Worm (Caenorhabditis elegans) whole organism, late embryonic: ENCODE results near the gene C28D4.4.

ENCODE experiments used
- C08G9.2 ChIP-seq: sonication (generic microtip); optimal IDR thresholded peaks from 2 replicates; lab custom pipeline; 2016; ENCODE audit warnings: mild to moderate bottlenecking, missing genetic modification characterization, moderate library complexity, missing compliant biosample characterization
- C38D4.7 ChIP-seq: fragments of 200-800 bp; sonication (Bioruptor generic); optimal IDR thresholded peaks from 2 replicates; lab custom pipeline; 2018; ENCODE audit warnings: mild to moderate bottlenecking, missing genetic modification characterization, moderate library complexity, missing compliant biosample characterization
- T23F11.4 ChIP-seq: fragments of 200-800 bp; sonication (Bioruptor generic); optimal IDR thresholded peaks from 2 replicates; lab custom pipeline; 2018; ENCODE audit warnings: mild to moderate bottlenecking, missing genetic modification characterization, missing compliant biosample characterization
- Y22D7AL.16 ChIP-seq: sonication (generic microtip); optimal IDR thresholded peaks from 2 replicates; lab custom pipeline; 2016; ENCODE audit warnings: missing genetic modification characterization, missing compliant biosample characterization
- ahr-1 ChIP-seq: sonication (generic microtip); optimal IDR thresholded peaks from 2 replicates; lab custom pipeline; 2016; ENCODE audit warnings: missing genetic modification characterization, missing compliant biosample characterization
- ama-1 ChIP-seq: fragments of 150-350 bp; optimal IDR thresholded peaks from 2 replicates; lab custom pipeline; 2014
- ceh-14 ChIP-seq: sonication (generic microtip); optimal IDR thresholded peaks from 2 replicates; lab custom pipeline; 2016; ENCODE audit warnings: missing genotype, missing genetic modification characterization, missing compliant biosample characterization
- ceh-18 ChIP-seq: sonication (generic microtip); optimal IDR thresholded peaks from 2 replicates; lab custom pipeline; 2016; ENCODE audit warnings: missing genetic modification characterization, missing compliant biosample characterization
- ceh-19 ChIP-seq: fragments of 200-800 bp; sonication (Bioruptor generic); optimal IDR thresholded peaks from 2 replicates; lab custom pipeline; 2018; ENCODE audit warnings: mild to moderate bottlenecking, missing genetic modification characterization, missing compliant biosample characterization
- ceh-22 ChIP-seq: sonication (generic microtip); optimal IDR thresholded peaks from 2 replicates; lab custom pipeline; 2017; ENCODE audit warnings: missing biosample characterization, missing genetic modification characterization
- ceh-34 ChIP-seq: sonication (generic microtip); optimal IDR thresholded peaks from 2 replicates; lab custom pipeline; 2016; ENCODE audit warnings: mild to moderate bottlenecking, missing genetic modification characterization, missing compliant biosample characterization
- ceh-45 ChIP-seq: fragments of 200-800 bp; sonication (Bioruptor generic); IDR thresholded peaks from 2 replicates; pipeline ENCODE4 v1.3.6; 2022; ENCODE audit warnings: missing genetic modification reagents, missing genetic modification characterization, missing compliant biosample characterization
- ceh-48 ChIP-seq: sonication (generic microtip); optimal IDR thresholded peaks from 2 replicates; lab custom pipeline; 2016; ENCODE audit warnings: missing genetic modification characterization, inconsistent platforms, missing compliant biosample characterization
- ceh-6 ChIP-seq: fragments of 200-800 bp; sonication (Bioruptor generic); optimal IDR thresholded peaks from 2 replicates; lab custom pipeline; 2018; ENCODE audit warnings: mild to moderate bottlenecking, missing genetic modification characterization, missing compliant biosample characterization
- ceh-9 ChIP-seq: sonication (generic microtip); optimal IDR thresholded peaks from 2 replicates; lab custom pipeline; 2016; ENCODE audit warnings: mild to moderate bottlenecking, missing genetic modification characterization, inconsistent platforms, missing compliant biosample characterization
- che-1 ChIP-seq: sonication (generic microtip); optimal IDR thresholded peaks from 2 replicates; lab custom pipeline; 2016; ENCODE audit warnings: mild to moderate bottlenecking, missing genetic modification characterization, missing compliant biosample characterization
- dmd-4 ChIP-seq: sonication (generic microtip); optimal IDR thresholded peaks from 2 replicates; lab custom pipeline; 2016; ENCODE audit warnings: borderline replicate concordance, missing genetic modification characterization, missing compliant biosample characterization
- elt-4 ChIP-seq: sonication (generic microtip); optimal IDR thresholded peaks from 2 replicates; lab custom pipeline; 2016; ENCODE audit warnings: missing genetic modification characterization, missing compliant biosample characterization
- ets-4 ChIP-seq: sonication (generic microtip); optimal IDR thresholded peaks from 2 replicates; lab custom pipeline; 2016; ENCODE audit warnings: missing genetic modification characterization, missing compliant biosample characterization
- fax-1 ChIP-seq: sonication (generic microtip); optimal IDR thresholded peaks from 2 replicates; lab custom pipeline; 2016; ENCODE audit warnings: missing genotype, missing genetic modification characterization, missing compliant biosample characterization
- fkh-10 ChIP-seq: fragments of 150-350 bp; optimal IDR thresholded peaks from 2 replicates; lab custom pipeline; 2014; ENCODE audit warnings: missing biosample characterization, missing genetic modification reagents, missing genetic modification characterization
- hlh-13 ChIP-seq: fragments of 200-800 bp; sonication (Bioruptor generic); optimal IDR thresholded peaks from 2 replicates; lab custom pipeline; 2018; ENCODE audit warnings: mild to moderate bottlenecking, missing genetic modification characterization, missing compliant biosample characterization
- hlh-30 ChIP-seq: sonication (generic microtip); optimal IDR thresholded peaks from 2 replicates; lab custom pipeline; 2017; ENCODE audit warnings: antibody characterized with exemption, missing genetic modification characterization, missing compliant biosample characterization; ENCODE audit not compliant: insufficient read depth
- hlh-8 ChIP-seq: sonication (generic microtip); optimal IDR thresholded peaks from 2 replicates; lab custom pipeline; 2016; ENCODE audit warnings: missing genotype, missing genetic modification characterization, missing compliant biosample characterization
- lin-11 ChIP-seq: fragments of 200-800 bp; sonication (Bioruptor generic); optimal IDR thresholded peaks from 2 replicates; lab custom pipeline; 2018; ENCODE audit warnings: mild to moderate bottlenecking, missing genetic modification characterization, missing compliant biosample characterization
- mec-3 ChIP-seq: sonication (generic microtip); optimal IDR thresholded peaks from 2 replicates; lab custom pipeline; 2016; ENCODE audit warnings: borderline replicate concordance, missing genetic modification characterization, missing compliant biosample characterization
- odd-2 ChIP-seq: sonication (generic microtip); optimal IDR thresholded peaks from 2 replicates; lab custom pipeline; 2017; ENCODE audit warnings: antibody characterized with exemption, mild to moderate bottlenecking, missing genetic modification characterization, missing compliant biosample characterization
- pag-3 ChIP-seq: sonication (generic microtip); optimal IDR thresholded peaks from 2 replicates; lab custom pipeline; 2016; ENCODE audit warnings: missing compliant biosample characterization, missing genetic modification characterization, borderline replicate concordance
- pha-2 ChIP-seq: sonication (generic microtip); optimal IDR thresholded peaks from 2 replicates; lab custom pipeline; 2017; ENCODE audit warnings: mild to moderate bottlenecking, missing genetic modification characterization, missing compliant biosample characterization
- pqm-1 ChIP-seq: sonication (generic microtip); optimal IDR thresholded peaks from 2 replicates; lab custom pipeline; 2016; ENCODE audit warnings: missing genetic modification characterization, missing compliant biosample characterization
- pros-1 ChIP-seq: fragments of 150-350 bp; optimal IDR thresholded peaks from 2 replicates; lab custom pipeline; 2014; ENCODE audit warnings: missing biosample characterization, missing genetic modification reagents, missing genetic modification characterization
- sdc-2 ChIP-seq: sonication (generic microtip); optimal IDR thresholded peaks from 2 replicates; lab custom pipeline; 2016; ENCODE audit warnings: missing genotype, missing genetic modification characterization, missing compliant biosample characterization
- sox-2 ChIP-seq: fragments of 200-800 bp; sonication (Bioruptor generic); IDR thresholded peaks from 2 replicates; pipeline ENCODE4 v1.3.6; 2022; ENCODE audit warnings: missing genetic modification reagents, missing genetic modification characterization, missing compliant biosample characterization
- sox-4 ChIP-seq: sonication (generic microtip); optimal IDR thresholded peaks from 2 replicates; lab custom pipeline; 2017; ENCODE audit warnings: mild to moderate bottlenecking, missing genetic modification characterization, inconsistent platforms, missing compliant biosample characterization
- syd-9 ChIP-seq: sonication (generic microtip); optimal IDR thresholded peaks from 2 replicates; lab custom pipeline; 2016; ENCODE audit warnings: mild to moderate bottlenecking, missing genetic modification characterization, moderate library complexity, missing compliant biosample characterization
- tbx-7 ChIP-seq: sonication (generic microtip); optimal IDR thresholded peaks from 2 replicates; lab custom pipeline; 2016; ENCODE audit warnings: missing genotype, missing genetic modification characterization, missing compliant biosample characterization
- ttx-3 ChIP-seq: sonication (generic microtip); optimal IDR thresholded peaks from 2 replicates; lab custom pipeline; 2016; ENCODE audit warnings: missing genetic modification reagents, missing genetic modification characterization, missing compliant biosample characterization
- unc-3 ChIP-seq, 2 experiments: fragments of 200-800 bp in 1 of 2; sonication (Bioruptor generic) in 1 of 2; sonication (generic microtip) in 1 of 2; conservative IDR thresholded peaks in 1 of 2; optimal IDR thresholded peaks in 1 of 2; 2 replicates each; pipeline versions ENCODE4 v1.3.6 to Lab custom; 2016 to 2022; ENCODE audit warnings: missing compliant biosample characterization in 2 of 2, missing genetic modification characterization in 2 of 2, missing genetic modification reagents in 1 of 2
- unc-86 ChIP-seq: sonication (generic microtip); optimal IDR thresholded peaks from 2 replicates; lab custom pipeline; 2016; ENCODE audit warnings: missing genetic modification characterization, missing compliant biosample characterization
- ztf-16 ChIP-seq: sonication (generic microtip); optimal IDR thresholded peaks from 2 replicates; lab custom pipeline; 2017; ENCODE audit warnings: missing genetic modification characterization, missing compliant biosample characterization

Gene C28D4.4

DNA sequence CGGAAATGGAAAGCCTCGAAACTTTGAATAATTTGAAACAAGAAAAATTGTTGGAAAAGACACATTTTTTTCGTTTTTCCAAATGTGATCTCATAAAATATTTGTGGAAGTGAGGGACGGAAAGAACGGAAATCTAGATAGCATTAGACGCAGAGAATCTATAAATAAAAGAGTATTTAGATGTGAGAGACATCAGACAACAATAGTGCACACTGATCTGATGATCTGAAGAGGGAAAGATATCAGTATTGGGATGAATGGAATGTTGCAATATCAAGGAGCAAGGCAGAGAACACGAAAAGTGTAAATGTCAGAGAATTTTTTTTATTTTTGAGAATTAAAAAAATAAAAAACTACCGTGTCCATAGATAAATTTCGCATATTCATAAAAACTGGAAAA, 9.9 kb downstream of the C28D4.4 start:
- TF ChIP-seq ceh-34 (tag; lab: Kevin White, UChicago) (no peak), hlh-13 (GFP tag; lab: Kevin White, UChicago) (no peak), ceh-6 (GFP tag; lab: Kevin White, UChicago) (no peak), pha-2 (no peak), ceh-18 (tag; lab: Kevin White, UChicago) (no peak), ceh-19 (GFP tag; lab: Kevin White, UChicago) (no peak), ztf-16 (tag; lab: Kevin White, UChicago) (no peak), sdc-2 (tag; lab: Kevin White, UChicago) (no peak), lin-11 (tag; lab: Kevin White, UChicago) (no peak), T23F11.4 (no peak), hlh-8 (tag; lab: Kevin White, UChicago) (no peak), mec-3 (tag; lab: Kevin White, UChicago) (no peak), fkh-10 (no peak), che-1 (tag; lab: Kevin White, UChicago) (no peak), sox-2 (no peak), dmd-4 (tag; lab: Kevin White, UChicago) (no peak), ets-4 (tag; lab: Kevin White, UChicago) (no peak), ceh-22 (no peak)

DNA sequence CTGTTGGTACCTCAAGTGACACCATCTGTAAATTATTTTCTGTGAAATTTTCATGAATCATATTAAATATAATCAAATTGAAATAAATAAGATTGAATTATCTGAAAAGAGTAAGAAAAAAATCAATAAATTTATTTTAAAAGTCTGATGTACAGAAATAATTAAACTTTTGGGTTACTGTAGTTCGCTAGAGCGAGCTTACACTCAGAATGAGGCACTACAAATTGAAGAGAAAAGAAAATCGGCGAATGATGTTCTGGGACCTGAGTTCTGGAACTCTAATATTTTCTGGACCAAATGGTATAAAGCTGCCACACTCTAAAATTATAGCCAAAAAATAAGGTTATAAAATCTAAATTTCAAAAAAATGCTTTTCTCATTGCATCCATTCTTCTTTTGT, 10.9 kb downstream of the C28D4.4 start:
- TF ChIP-seq ttx-3 (tag; lab: Kevin White, UChicago) = no peak
- no peak for TF ChIP-seq ceh-45
- no peak for TF ChIP-seq ets-4 (tag; lab: Kevin White, UChicago)
- no peak for TF ChIP-seq unc-3 (GFP tag; conservative IDR thresholded peaks at IDR 0.05; lab: Robert Waterston, UW)
- no peak for TF ChIP-seq unc-3 (tag; optimal IDR thresholded peaks at IDR 0.05; lab: Kevin White, UChicago)
- no peak for TF ChIP-seq odd-2
- no peak for TF ChIP-seq pha-2
- TF ChIP-seq elt-4 (tag; lab: Kevin White, UChicago) = no peak
- TF ChIP-seq lin-11 (tag; lab: Kevin White, UChicago) = no peak

DNA sequence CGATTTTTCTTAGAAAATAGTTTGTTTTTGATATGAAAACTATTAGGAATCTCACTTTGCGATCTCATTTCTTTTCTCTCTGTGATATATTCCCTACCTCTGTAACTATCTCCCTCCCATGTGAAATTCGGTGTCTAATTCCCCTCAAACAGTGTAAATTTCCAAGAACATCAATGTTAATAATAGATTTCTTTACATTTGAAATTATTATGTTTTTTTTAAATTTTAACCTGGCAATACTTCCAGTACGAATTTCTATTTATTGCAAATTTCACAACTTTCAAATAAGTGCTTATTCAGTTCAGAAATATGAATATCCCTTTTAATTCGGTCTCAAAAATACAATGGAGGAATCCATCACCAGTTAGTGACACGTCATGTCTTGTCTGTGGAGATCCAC, 16.4 kb downstream of the C28D4.4 start, which contains the start of gene nhr-100:
Gene nhr-100 (plus strand): TSS at position 301 of the 400 bp plus-strand sequence.
- TF ChIP-seq ceh-14 (tag; lab: Kevin White, UChicago) (no peak), pros-1 (no peak), ceh-9 (no peak), sox-4 (tag; lab: Kevin White, UChicago) (no peak), tbx-7 (tag; lab: Kevin White, UChicago) (no peak), ceh-48 (tag; lab: Kevin White, UChicago) (no peak), fax-1 (tag; lab: Kevin White, UChicago) (no peak), hlh-8 (tag; lab: Kevin White, UChicago) (no peak), syd-9 (tag; lab: Kevin White, UChicago) (no peak), hlh-30 (tag; lab: Kevin White, UChicago) (no peak), C38D4.7 (GFP tag; lab: Kevin White, UChicago) (no peak), Y22D7AL.16 (no peak), ama-1 (lab: Kevin White, UChicago) (no peak), unc-3 (GFP tag; conservative IDR thresholded peaks at IDR 0.05; lab: Robert Waterston, UW) (no peak), unc-3 (tag; optimal IDR thresholded peaks at IDR 0.05; lab: Kevin White, UChicago) (no peak), ahr-1 (tag; lab: Kevin White, UChicago) (no peak), pag-3 (tag; lab: Kevin White, UChicago) (no peak), ceh-18 (tag; lab: Kevin White, UChicago) (no peak), pqm-1 (tag; lab: Kevin White, UChicago) (no peak), unc-86 (tag; lab: Kevin White, UChicago) (no peak), C08G9.2 (tag; lab: Kevin White, UChicago) (no peak)
